Worm (Caenorhabditis elegans): ENCODE data around the gene hex-2.

- TF ChIP-seq W03F9.2 (tag; optimal IDR thresholded peaks at IDR 0.05) (no peak), him-1 (tag; optimal IDR thresholded peaks at IDR 0.05) (no peak)
These were observed 33.1 kb downstream of the hex-2 start, which contains the start of gene F25B4.7 for ce11 chrV:5687115-5687979.
